Worm (Caenorhabditis elegans) whole organism, late embryonic: ENCODE results near the gene klp-19.

ENCODE experiments used
- ceh-14 ChIP-seq: sonication (generic microtip); optimal IDR thresholded peaks from 2 replicates; lab custom pipeline; 2016; ENCODE audit warnings: missing genotype, missing genetic modification characterization, missing compliant biosample characterization
- ceh-9 ChIP-seq: sonication (generic microtip); optimal IDR thresholded peaks from 2 replicates; lab custom pipeline; 2016; ENCODE audit warnings: mild to moderate bottlenecking, missing genetic modification characterization, inconsistent platforms, missing compliant biosample characterization
- hlh-15 ChIP-seq: sonication (generic microtip); optimal IDR thresholded peaks from 2 replicates; lab custom pipeline; 2016; ENCODE audit warnings: missing genetic modification characterization, missing compliant biosample characterization
- nfya-1 ChIP-seq: sonication (generic microtip); optimal IDR thresholded peaks from 2 replicates; lab custom pipeline; 2017; ENCODE audit warnings: missing genetic modification characterization, mild to moderate bottlenecking, missing compliant biosample characterization, antibody characterized with exemption, moderate library complexity
- pat-9 ChIP-seq: fragments of 200-800 bp; sonication (Bioruptor generic); optimal IDR thresholded peaks from 2 replicates; lab custom pipeline; 2018; ENCODE audit warnings: mild to moderate bottlenecking, missing genetic modification characterization, moderate library complexity, missing compliant biosample characterization
- pha-4 ChIP-seq: fragments of 150-350 bp; optimal IDR thresholded peaks from 2 replicates; lab custom pipeline; 2018; ENCODE audit warnings: missing biosample characterization, missing genetic modification reagents, missing genetic modification characterization
- rnt-1 ChIP-seq: sonication (generic microtip); optimal IDR thresholded peaks from 2 replicates; lab custom pipeline; 2016; ENCODE audit warnings: missing genetic modification characterization, missing compliant biosample characterization
- sdc-2 ChIP-seq: sonication (generic microtip); optimal IDR thresholded peaks from 2 replicates; lab custom pipeline; 2016; ENCODE audit warnings: missing genotype, missing genetic modification characterization, missing compliant biosample characterization
- tbx-2 ChIP-seq: sonication (generic microtip); optimal IDR thresholded peaks from 2 replicates; lab custom pipeline; 2016; ENCODE audit warnings: missing genetic modification characterization, missing compliant biosample characterization
- tbx-7 ChIP-seq: sonication (generic microtip); optimal IDR thresholded peaks from 2 replicates; lab custom pipeline; 2016; ENCODE audit warnings: missing genotype, missing genetic modification characterization, missing compliant biosample characterization
- unc-86 ChIP-seq: sonication (generic microtip); optimal IDR thresholded peaks from 2 replicates; lab custom pipeline; 2016; ENCODE audit warnings: missing genetic modification characterization, missing compliant biosample characterization

DNA sequence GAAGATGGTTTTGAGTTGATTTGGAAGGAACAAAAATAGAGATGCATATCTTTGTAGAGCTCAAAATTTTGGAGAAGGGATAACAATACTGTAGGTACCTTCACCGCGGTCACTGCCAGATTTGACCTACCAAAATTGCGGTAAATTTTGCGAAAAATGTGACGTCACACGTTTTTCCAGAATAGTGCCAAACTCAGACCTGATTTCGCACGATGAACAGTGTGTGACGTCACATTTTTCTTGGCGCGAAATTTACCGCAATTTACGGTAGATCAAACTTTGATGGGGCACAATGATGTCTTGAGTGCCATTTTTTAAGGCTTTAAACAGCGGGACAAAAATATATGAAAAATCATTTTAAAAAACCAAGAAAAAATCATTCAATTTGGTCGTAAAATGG lies 21.9 kb upstream of the klp-19 start:
- TF ChIP-seq nfya-1 (tag; lab: Kevin White, UChicago) (no peak), sdc-2 (no peak), ceh-9 (tag; lab: Kevin White, UChicago) (no peak), pat-9 (no peak), unc-86 (tag; lab: Kevin White, UChicago) (no peak), tbx-7 (tag; lab: Kevin White, UChicago) (no peak), tbx-2 (tag; lab: Kevin White, UChicago) (no peak), rnt-1 (tag; lab: Kevin White, UChicago) (no peak), hlh-15 (tag; lab: Kevin White, UChicago) (no peak), pha-4 (no peak), ceh-14 (tag; lab: Kevin White, UChicago) (no peak)
